Worm (Caenorhabditis elegans) whole organism, late embryonic: ENCODE data around the gene Y69E1A.4.

ENCODE experiments used
- K02D7.2 ChIP-seq: sonication (generic microtip); optimal IDR thresholded peaks from 2 replicates; lab custom pipeline; 2017; ENCODE audit warnings: mild to moderate bottlenecking, missing genetic modification characterization, missing compliant biosample characterization
- K09A11.1 ChIP-seq: sonication (generic microtip); optimal IDR thresholded peaks from 2 replicates; lab custom pipeline; 2017; ENCODE audit warnings: antibody characterized with exemption, mild to moderate bottlenecking, missing genetic modification characterization, missing compliant biosample characterization; ENCODE audit not compliant: insufficient read depth
- Y22D7AL.16 ChIP-seq: sonication (generic microtip); optimal IDR thresholded peaks from 2 replicates; lab custom pipeline; 2016; ENCODE audit warnings: missing genetic modification characterization, missing compliant biosample characterization
- ets-4 ChIP-seq: sonication (generic microtip); optimal IDR thresholded peaks from 2 replicates; lab custom pipeline; 2016; ENCODE audit warnings: missing genetic modification characterization, missing compliant biosample characterization
- fkh-10 ChIP-seq: fragments of 150-350 bp; optimal IDR thresholded peaks from 2 replicates; lab custom pipeline; 2014; ENCODE audit warnings: missing biosample characterization, missing genetic modification reagents, missing genetic modification characterization
- hlh-13 ChIP-seq: fragments of 200-800 bp; sonication (Bioruptor generic); optimal IDR thresholded peaks from 2 replicates; lab custom pipeline; 2018; ENCODE audit warnings: mild to moderate bottlenecking, missing genetic modification characterization, missing compliant biosample characterization
- hlh-30 ChIP-seq: sonication (generic microtip); optimal IDR thresholded peaks from 2 replicates; lab custom pipeline; 2017; ENCODE audit warnings: antibody characterized with exemption, missing genetic modification characterization, missing compliant biosample characterization; ENCODE audit not compliant: insufficient read depth
- pat-9 ChIP-seq: fragments of 200-800 bp; sonication (Bioruptor generic); optimal IDR thresholded peaks from 2 replicates; lab custom pipeline; 2018; ENCODE audit warnings: mild to moderate bottlenecking, missing genetic modification characterization, moderate library complexity, missing compliant biosample characterization
- pax-1 ChIP-seq: fragments of 150-350 bp; optimal IDR thresholded peaks from 2 replicates; lab custom pipeline; 2014; ENCODE audit warnings: missing biosample characterization, missing genetic modification characterization
- pha-4 ChIP-seq: fragments of 150-350 bp; optimal IDR thresholded peaks from 2 replicates; lab custom pipeline; 2018; ENCODE audit warnings: missing biosample characterization, missing genetic modification reagents, missing genetic modification characterization
- sox-2 ChIP-seq: fragments of 200-800 bp; sonication (Bioruptor generic); IDR thresholded peaks from 2 replicates; pipeline ENCODE4 v1.3.6; 2022; ENCODE audit warnings: missing genetic modification reagents, missing genetic modification characterization, missing compliant biosample characterization
- unc-3 ChIP-seq, 2 experiments: fragments of 200-800 bp in 1 of 2; sonication (Bioruptor generic) in 1 of 2; sonication (generic microtip) in 1 of 2; conservative IDR thresholded peaks in 1 of 2; optimal IDR thresholded peaks in 1 of 2; 2 replicates each; pipeline versions ENCODE4 v1.3.6 to Lab custom; 2016 to 2022; ENCODE audit warnings: missing compliant biosample characterization in 2 of 2, missing genetic modification characterization in 2 of 2, missing genetic modification reagents in 1 of 2

- TF ChIP-seq K09A11.1 (tag; lab: Kevin White, UChicago) (no peak), pha-4 (tag; lab: Kevin White, UChicago) (no peak), hlh-30 (tag; lab: Kevin White, UChicago) (no peak), hlh-13 (GFP tag; lab: Kevin White, UChicago) (no peak), sox-2 (GFP tag; lab: Robert Waterston, UW) (no peak), ets-4 (tag; lab: Kevin White, UChicago) (no peak), fkh-10 (no peak), Y22D7AL.16 (tag; lab: Kevin White, UChicago) (no peak), K02D7.2 (tag; lab: Kevin White, UChicago) (no peak), pax-1 (no peak), pat-9 (tag; lab: Kevin White, UChicago) (no peak), unc-3 (GFP tag; conservative IDR thresholded peaks at IDR 0.05; lab: Robert Waterston, UW) (no peak), unc-3 (tag; optimal IDR thresholded peaks at IDR 0.05; lab: Kevin White, UChicago) (no peak)
Observed at ce11 chrIV:10933777-10934546, 21.1 kb upstream of the Y69E1A.4 start.
